Worm (Caenorhabditis elegans) whole organism, L4 larva: ENCODE results near the gene ceh-89.

ENCODE experiments used
- D1046.2 ChIP-seq: fragments of 200-800 bp; sonication (Bioruptor generic); IDR thresholded peaks from 2 replicates; pipeline ENCODE4 v1.3.6; 2022; ENCODE audit warnings: missing genetic modification characterization, missing compliant biosample characterization
- F26F4.8 ChIP-seq: fragments of 200-800 bp; sonication (Bioruptor generic); conservative IDR thresholded peaks from 2 replicates; pipeline ENCODE4 v1.3.6; 2022; ENCODE audit warnings: missing genetic modification characterization, missing compliant biosample characterization
- F37D6.2 ChIP-seq: sonication (generic microtip); optimal IDR thresholded peaks from 2 replicates; lab custom pipeline; 2016; ENCODE audit warnings: mild to moderate bottlenecking, missing genetic modification characterization, missing compliant biosample characterization
- Y48G9A.11 ChIP-seq: fragments of 200-800 bp; sonication (Bioruptor generic); IDR thresholded peaks from 2 replicates; pipeline ENCODE4 v1.3.6; 2022; ENCODE audit warnings: missing genetic modification reagents, missing genetic modification characterization, missing compliant biosample characterization
- Y5F2A.4 ChIP-seq: fragments of 200-800 bp; sonication (Bioruptor generic); optimal IDR thresholded peaks from 2 replicates; lab custom pipeline; 2018; ENCODE audit warnings: mild to moderate bottlenecking, missing genetic modification characterization, missing compliant biosample characterization
- Y75B8A.6 ChIP-seq: fragments of 200-800 bp; sonication (Bioruptor generic); IDR thresholded peaks from 2 replicates; pipeline ENCODE4 v1.3.6; 2022; ENCODE audit warnings: missing genetic modification reagents, missing genetic modification characterization, missing compliant biosample characterization
- ZK337.2 ChIP-seq: fragments of 200-800 bp; sonication (Bioruptor generic); IDR thresholded peaks from 2 replicates; pipeline ENCODE4 v1.3.6; 2022; ENCODE audit warnings: missing genetic modification reagents, missing genetic modification characterization, missing compliant biosample characterization
- ZK546.5 ChIP-seq, 2 experiments: sonication (generic microtip); optimal IDR thresholded peaks; 2 replicates each; lab custom pipeline; 2017; ENCODE audit warnings: missing biosample characterization in 2 of 2, missing genetic modification characterization in 2 of 2
- aha-1 ChIP-seq: fragments of 150-350 bp; peaks from one replicate; lab custom pipeline; 2014; ENCODE audit warnings: missing biosample characterization, missing genetic modification characterization
- aly-2 ChIP-seq: sonication (generic microtip); optimal IDR thresholded peaks from 2 replicates; lab custom pipeline; 2018; ENCODE audit warnings: missing biosample characterization, missing genetic modification characterization
- ama-1 ChIP-seq: fragments of 150-350 bp; optimal IDR thresholded peaks from 2 replicates; lab custom pipeline; 2014; ENCODE audit warnings: inconsistent platforms, mixed read lengths
- arid-1 ChIP-seq: fragments of 200-800 bp; sonication (Bioruptor generic); conservative IDR thresholded peaks from 2 replicates; pipeline ENCODE4 v1.3.6; 2022; ENCODE audit warnings: missing genetic modification reagents, missing genetic modification characterization, missing compliant biosample characterization
- ceh-82 ChIP-seq: sonication (generic microtip); optimal IDR thresholded peaks from 2 replicates; lab custom pipeline; 2017; ENCODE audit warnings: missing biosample characterization, missing genetic modification characterization
- cey-2 ChIP-seq: sonication (generic microtip); optimal IDR thresholded peaks from 3 replicates; lab custom pipeline; 2017; ENCODE audit warnings: missing genetic modification characterization, mild to moderate bottlenecking, missing compliant biosample characterization, antibody characterized with exemption, borderline replicate concordance; ENCODE audit not compliant: insufficient read depth
- daf-16 ChIP-seq, 3 experiments: sonication (generic microtip); optimal IDR thresholded peaks; 2 replicates each; lab custom pipeline; 2016 to 2017; ENCODE audit warnings: missing genetic modification characterization in 3 of 3, missing genetic modification reagents in 3 of 3, mild to moderate bottlenecking in 2 of 3, missing compliant biosample characterization in 2 of 3, missing biosample characterization in 1 of 3, moderate library complexity in 1 of 3
- daf-19 ChIP-seq: fragments of 200-800 bp; sonication (Bioruptor generic); conservative IDR thresholded peaks from 2 replicates; pipeline ENCODE4 v1.3.6; 2022; ENCODE audit warnings: missing genetic modification characterization, missing compliant biosample characterization
- dmd-6 ChIP-seq: fragments of 200-800 bp; sonication (Bioruptor generic); IDR thresholded peaks from 2 replicates; pipeline ENCODE4 v1.3.6; 2022; ENCODE audit warnings: missing genetic modification reagents, missing genetic modification characterization, missing compliant biosample characterization
- dmd-8 ChIP-seq: fragments of 200-800 bp; sonication (Bioruptor generic); IDR thresholded peaks from 2 replicates; pipeline ENCODE4 v1.3.6; 2022; ENCODE audit warnings: missing genetic modification characterization, missing compliant biosample characterization
- duxl-1 ChIP-seq: sonication (generic microtip); optimal IDR thresholded peaks from 2 replicates; lab custom pipeline; 2016; ENCODE audit warnings: mild to moderate bottlenecking, missing genetic modification characterization, moderate library complexity, missing compliant biosample characterization; ENCODE audit not compliant: poor library complexity
- dve-1 ChIP-seq: sonication (generic microtip); optimal IDR thresholded peaks from 2 replicates; lab custom pipeline; 2017; ENCODE audit warnings: antibody characterized with exemption, mild to moderate bottlenecking, missing genetic modification characterization, missing compliant biosample characterization; ENCODE audit not compliant: insufficient read depth
- fkh-10 ChIP-seq: fragments of 150-350 bp; optimal IDR thresholded peaks from 2 replicates; lab custom pipeline; 2014; ENCODE audit warnings: missing biosample characterization, missing genetic modification reagents, missing genetic modification characterization
- fos-1 ChIP-seq: fragments of 150-350 bp; optimal IDR thresholded peaks from 2 replicates; lab custom pipeline; 2014; ENCODE audit warnings: missing biosample characterization, missing genetic modification characterization
- gei-8 ChIP-seq: fragments of 200-800 bp; sonication (Bioruptor generic); optimal IDR thresholded peaks from 2 replicates; lab custom pipeline; 2018; ENCODE audit warnings: mild to moderate bottlenecking, missing genetic modification characterization, missing compliant biosample characterization
- hif-1 ChIP-seq, 2 experiments: sonication (generic microtip); optimal IDR thresholded peaks; 2 replicates each; lab custom pipeline; 2016 to 2017; ENCODE audit warnings: missing compliant biosample characterization in 2 of 2, missing genetic modification characterization in 2 of 2, missing genetic modification reagents in 2 of 2, missing genotype in 2 of 2, mild to moderate bottlenecking in 1 of 2
- lim-7 ChIP-seq: fragments of 200-800 bp; sonication (Bioruptor generic); IDR thresholded peaks from 2 replicates; pipeline ENCODE4 v1.3.6; 2022; ENCODE audit warnings: missing genetic modification characterization, missing compliant biosample characterization
- lin-1 ChIP-seq: fragments of 200-800 bp; sonication (Bioruptor generic); IDR thresholded peaks from 2 replicates; pipeline ENCODE4 v1.3.6; 2022; ENCODE audit warnings: missing genetic modification reagents, missing genetic modification characterization, missing compliant biosample characterization
- lin-13 ChIP-seq: fragments of 150-350 bp; optimal IDR thresholded peaks from 2 replicates; lab custom pipeline; 2014; ENCODE audit warnings: missing biosample characterization, missing genetic modification reagents, missing genetic modification characterization
- lin-29 ChIP-seq: fragments of 200-800 bp; sonication (Bioruptor generic); IDR thresholded peaks from 2 replicates; pipeline ENCODE4 v1.3.6; 2022; ENCODE audit warnings: missing genetic modification reagents, missing genetic modification characterization, missing compliant biosample characterization
- lin-38 ChIP-seq: fragments of 200-800 bp; sonication (Bioruptor generic); IDR thresholded peaks from 2 replicates; pipeline ENCODE4 v1.3.6; 2022; ENCODE audit warnings: missing genetic modification reagents, missing genetic modification characterization, missing compliant biosample characterization
- lsy-2 ChIP-seq, 2 experiments: fragments of 150-350 bp in 1 of 2; sonication (generic microtip) in 1 of 2; optimal IDR thresholded peaks; 2 replicates each; lab custom pipeline; 2014 to 2017; ENCODE audit warnings: missing biosample characterization in 2 of 2, missing genetic modification characterization in 2 of 2
- madf-5 ChIP-seq, 2 experiments: fragments of 200-800 bp; sonication (Bioruptor generic); IDR thresholded peaks; 2 replicates each; pipeline ENCODE4 v1.3.6; 2022; ENCODE audit warnings: missing compliant biosample characterization in 2 of 2, missing genetic modification characterization in 2 of 2
- mdl-1 ChIP-seq, 2 experiments: fragments of 150-350 bp in 1 of 2; sonication (generic microtip) in 1 of 2; optimal IDR thresholded peaks; 2 replicates each; lab custom pipeline; 2014 to 2017; ENCODE audit warnings: missing biosample characterization in 2 of 2, missing genetic modification characterization in 2 of 2
- mxl-2 ChIP-seq: fragments of 200-800 bp; sonication (Bioruptor generic); conservative IDR thresholded peaks from 2 replicates; pipeline ENCODE4 v1.3.6; 2022; ENCODE audit warnings: missing genetic modification reagents, missing genetic modification characterization, missing compliant biosample characterization
- mxl-3 ChIP-seq: fragments of 200-800 bp; sonication (Bioruptor generic); optimal IDR thresholded peaks from 2 replicates; lab custom pipeline; 2018; ENCODE audit warnings: mild to moderate bottlenecking, missing genetic modification characterization, missing compliant biosample characterization
- nhr-10 ChIP-seq: fragments of 150-350 bp; optimal IDR thresholded peaks from 2 replicates; lab custom pipeline; 2014; ENCODE audit warnings: missing biosample characterization, missing genetic modification characterization
- nhr-111 ChIP-seq: fragments of 200-800 bp; sonication (Bioruptor generic); optimal IDR thresholded peaks from 2 replicates; lab custom pipeline; 2018; ENCODE audit warnings: mild to moderate bottlenecking, missing genetic modification characterization, missing compliant biosample characterization
- nhr-25 ChIP-seq: sonication (generic microtip); optimal IDR thresholded peaks from 2 replicates; lab custom pipeline; 2017; ENCODE audit warnings: missing genetic modification characterization, mild to moderate bottlenecking, missing compliant biosample characterization, antibody characterized with exemption, moderate library complexity, borderline replicate concordance; ENCODE audit not compliant: insufficient read depth
- nhr-28 ChIP-seq: fragments of 150-350 bp; optimal IDR thresholded peaks from 2 replicates; lab custom pipeline; 2014; ENCODE audit warnings: missing biosample characterization, missing genetic modification characterization
- nhr-41 ChIP-seq: fragments of 200-800 bp; sonication (Bioruptor generic); IDR thresholded peaks from 2 replicates; pipeline ENCODE4 v1.3.6; 2022; ENCODE audit warnings: missing genetic modification reagents, missing genetic modification characterization, missing compliant biosample characterization
- nhr-42 ChIP-seq: fragments of 200-800 bp; sonication (Bioruptor generic); IDR thresholded peaks from 2 replicates; pipeline ENCODE4 v1.3.6; 2022; ENCODE audit warnings: missing genetic modification characterization, missing compliant biosample characterization
- nhr-48 ChIP-seq: sonication (generic microtip); optimal IDR thresholded peaks from 2 replicates; lab custom pipeline; 2016; ENCODE audit warnings: mild to moderate bottlenecking, missing genetic modification characterization, missing compliant biosample characterization
- nhr-76 ChIP-seq: fragments of 150-350 bp; optimal IDR thresholded peaks from 2 replicates; lab custom pipeline; 2014; ENCODE audit warnings: missing biosample characterization, missing genetic modification characterization
- pqm-1 ChIP-seq: sonication (generic microtip); optimal IDR thresholded peaks from 2 replicates; lab custom pipeline; 2017; ENCODE audit warnings: missing biosample characterization, missing genetic modification characterization
- rbr-2 ChIP-seq: sonication (generic microtip); optimal IDR thresholded peaks from 2 replicates; lab custom pipeline; 2016; ENCODE audit warnings: missing genotype, missing genetic modification characterization, missing compliant biosample characterization
- sdz-12 ChIP-seq: fragments of 200-800 bp; sonication (Bioruptor generic); optimal IDR thresholded peaks from 2 replicates; lab custom pipeline; 2018; ENCODE audit warnings: mild to moderate bottlenecking, missing genetic modification characterization, missing compliant biosample characterization
- snpc-4 ChIP-seq: fragments of 150-350 bp; optimal IDR thresholded peaks from 2 replicates; lab custom pipeline; 2014; ENCODE audit warnings: missing biosample characterization, missing genetic modification characterization
- tra-1 ChIP-seq: fragments of 200-800 bp; sonication (Bioruptor generic); IDR thresholded peaks from 2 replicates; pipeline ENCODE4 v1.3.6; 2022; ENCODE audit warnings: missing genetic modification reagents, missing genetic modification characterization, missing compliant biosample characterization
- unc-130 ChIP-seq: sonication (generic microtip); optimal IDR thresholded peaks from 2 replicates; lab custom pipeline; 2016; ENCODE audit warnings: missing genetic modification reagents, missing genetic modification characterization, missing compliant biosample characterization
- unc-39 ChIP-seq: sonication (generic microtip); optimal IDR thresholded peaks from 2 replicates; lab custom pipeline; 2017; ENCODE audit warnings: missing biosample characterization, missing genetic modification characterization
- zag-1 ChIP-seq: fragments of 150-350 bp; optimal IDR thresholded peaks from 2 replicates; lab custom pipeline; 2014; ENCODE audit warnings: missing biosample characterization, missing genetic modification characterization
- ztf-7 ChIP-seq: fragments of 150-350 bp; optimal IDR thresholded peaks from 2 replicates; lab custom pipeline; 2014; ENCODE audit warnings: missing biosample characterization, missing genetic modification characterization

The ceh-89 gene

DNA sequence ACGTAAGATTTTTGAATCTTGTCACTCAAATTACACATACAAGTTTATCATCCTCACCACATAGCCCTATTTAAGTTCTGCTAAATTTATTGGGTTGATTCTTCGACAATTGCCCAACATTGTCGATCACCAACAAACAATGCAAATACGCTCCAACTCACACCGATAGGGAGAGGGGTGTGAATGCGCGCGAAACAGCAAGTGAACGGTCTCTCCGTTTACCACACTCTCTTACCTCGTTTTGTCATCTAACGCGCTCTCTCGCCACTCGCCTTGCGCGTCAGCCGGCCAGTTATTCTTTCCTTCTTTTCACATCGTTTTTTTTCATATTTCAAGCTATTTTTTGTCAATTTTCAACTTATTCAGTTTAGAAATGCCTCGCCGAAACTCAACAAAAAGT, 39.8 kb upstream of the ceh-89 start, which contains the start of gene F16B12.6 (continued):
- TF ChIP-seq daf-16 (GFP tag; optimal IDR thresholded peaks at IDR 0.05; lab: Kevin White, UChicago) (no peak), daf-16 (tag; optimal IDR thresholded peaks at IDR 0.05; lab: Kevin White, UChicago) (peak; percentile 66), lim-7 (GFP tag; lab: Robert Waterston, UW) (no peak), nhr-25 (tag; lab: Kevin White, UChicago) (peak; percentile 52), F26F4.8 (GFP tag; lab: Robert Waterston, UW) (no peak), lin-38 (GFP tag; lab: Robert Waterston, UW) (peak; percentile 91), dmd-6 (GFP tag; lab: Robert Waterston, UW) (peak; percentile 60), duxl-1 (no peak), zag-1 (tag; lab: Kevin White, UChicago) (no peak), dve-1 (peak; percentile 78), pqm-1 (tag; lab: Kevin White, UChicago) (no peak), tra-1 (no peak), ceh-82 (tag; lab: Kevin White, UChicago) (no peak), Y75B8A.6 (GFP tag; lab: Robert Waterston, UW) (no peak), unc-130 (no peak), hif-1 (tag; optimal IDR thresholded peaks at IDR 0.05; lab: Kevin White, UChicago) (peak in 1 of 2 experiments; percentile 53), daf-19 (no peak), fos-1 (tag; lab: Kevin White, UChicago) (no peak), mxl-2 (GFP tag; lab: Robert Waterston, UW) (no peak), ZK546.5 (tag; optimal IDR thresholded peaks at IDR 0.05; lab: Kevin White, UChicago) (no peak), ama-1 (lab: Kevin White, UChicago) (no peak), arid-1 (GFP tag; lab: Robert Waterston, UW) (no peak; the same call in 1 of the 2 replicates), aly-2 (tag; lab: Kevin White, UChicago) (no peak), dmd-8 (GFP tag; lab: Robert Waterston, UW) (no peak), nhr-10 (tag; lab: Kevin White, UChicago) (no peak), lin-29 (GFP tag; lab: Robert Waterston, UW) (0 out of 2 replicates have a peak, but pooled peaks have one; percentile 28), ztf-7 (tag; lab: Kevin White, UChicago) (no peak), ZK337.2 (GFP tag; lab: Robert Waterston, UW) (no peak), mdl-1 (tag; optimal IDR thresholded peaks at IDR 0.05; lab: Kevin White, UChicago) (peak in 1 of 2 experiments; percentile 19), fkh-10 (GFP tag; lab: Kevin White, UChicago) (peak; percentile 23), nhr-42 (GFP tag; lab: Robert Waterston, UW) (peak; percentile 11; the same call in 1 of the 2 replicates), cey-2 (no peak), sdz-12 (GFP tag; lab: Kevin White, UChicago) (no peak), nhr-28 (tag; lab: Kevin White, UChicago) (peak; percentile 51), nhr-76 (tag; lab: Kevin White, UChicago) (no peak), gei-8 (GFP tag; lab: Kevin White, UChicago) (no peak), unc-39 (tag; lab: Kevin White, UChicago) (no peak), Y5F2A.4 (no peak), nhr-48 (tag; lab: Kevin White, UChicago) (no peak), F37D6.2 (tag; lab: Kevin White, UChicago) (peak; percentile 30), lin-1 (GFP tag; lab: Robert Waterston, UW) (no peak), nhr-41 (no peak), snpc-4 (tag; lab: Kevin White, UChicago) (no peak), nhr-111 (GFP tag; lab: Kevin White, UChicago) (no peak), rbr-2 (tag; lab: Kevin White, UChicago) (peak; percentile 79), D1046.2 (GFP tag; lab: Robert Waterston, UW) (no peak), Y48G9A.11 (no peak), lin-13 (GFP tag; lab: Kevin White, UChicago) (peak; percentile 80), madf-5 (GFP tag; IDR thresholded peaks at IDR 0.05; lab: Robert Waterston, UW) (no peak), mxl-3 (peak; percentile 46), aha-1 (tag; lab: Kevin White, UChicago) (peak; percentile 95), lsy-2 (tag; optimal IDR thresholded peaks at IDR 0.05; lab: Kevin White, UChicago) (peak; percentile 32 to 84)
